Fruit fly (Drosophila melanogaster) whole organism, embryonic: ENCODE results near the gene Bicra.

Experiments
- Blimp-1 ChIP-seq: fragments of 200-800 bp; sonication (Bioruptor generic); optimal IDR thresholded peaks from 3 replicates; lab custom pipeline; 2018; ENCODE audit warnings: missing biosample characterization, missing genetic modification characterization, mild to moderate bottlenecking, moderate library complexity, missing genetic modification reagents
- CG10979 ChIP-seq: fragments of 200-800 bp; sonication (Bioruptor generic); optimal IDR thresholded peaks from 2 replicates; lab custom pipeline; 2018; ENCODE audit warnings: missing biosample characterization, mild to moderate bottlenecking, missing genetic modification characterization, moderate library complexity
- CG11247 ChIP-seq: fragments of 200-800 bp; sonication (Bioruptor generic); IDR thresholded peaks from 2 replicates; pipeline ENCODE4 v1.3.6; 2022; ENCODE audit warnings: missing biosample characterization, missing genetic modification characterization
- CG11456 ChIP-seq: fragments of 200-800 bp; sonication (Bioruptor generic); IDR thresholded peaks from 3 replicates; pipeline ENCODE4 v1.3.6; 2022; ENCODE audit warnings: missing biosample characterization, missing genetic modification characterization
- CG14667 ChIP-seq: fragments of 200-800 bp; sonication (Bioruptor generic); IDR thresholded peaks from 2 replicates; pipeline ENCODE4 v1.3.6; 2022; ENCODE audit warnings: missing biosample characterization, missing genetic modification characterization
- CG14710 ChIP-seq: fragments of 200-800 bp; sonication (Bioruptor generic); optimal IDR thresholded peaks from 3 replicates; lab custom pipeline; 2019; ENCODE audit warnings: missing biosample characterization, mild to moderate bottlenecking, missing genetic modification characterization, moderate library complexity
- CG31365 ChIP-seq: fragments of 200-800 bp; sonication (Bioruptor generic); optimal IDR thresholded peaks from 2 replicates; lab custom pipeline; 2018; ENCODE audit warnings: missing biosample characterization, mild to moderate bottlenecking, missing genetic modification characterization
- CG3281 ChIP-seq: fragments of 200-800 bp; sonication (Bioruptor generic); optimal IDR thresholded peaks from 3 replicates; lab custom pipeline; 2017; ENCODE audit warnings: missing biosample characterization, mild to moderate bottlenecking, missing genetic modification characterization
- CG4404 ChIP-seq: fragments of 200-800 bp; sonication (Bioruptor generic); IDR thresholded peaks from 2 replicates; pipeline ENCODE4 v1.3.6; 2022; ENCODE audit warnings: missing biosample characterization, missing genetic modification characterization
- CG5953 ChIP-seq: fragments of 200-800 bp; sonication (Bioruptor generic); IDR thresholded peaks from 2 replicates; pipeline ENCODE4 v1.3.6; 2022; ENCODE audit warnings: missing biosample characterization, missing genetic modification characterization
- CG6813 ChIP-seq: fragments of 200-800 bp; sonication (Bioruptor generic); optimal IDR thresholded peaks from 2 replicates; lab custom pipeline; 2017; ENCODE audit warnings: missing biosample characterization, missing genetic modification characterization, mild to moderate bottlenecking, moderate library complexity, missing genetic modification reagents
- Dip3 ChIP-seq: fragments of 200-800 bp; sonication (Bioruptor generic); optimal IDR thresholded peaks from 3 replicates; lab custom pipeline; 2016; ENCODE audit warnings: missing biosample characterization, missing genetic modification characterization
- Dll ChIP-seq: fragments of 200-800 bp; sonication (Bioruptor generic); IDR thresholded peaks from 4 replicates; pipeline ENCODE4 v1.3.6; 2022; ENCODE audit warnings: missing biosample characterization, missing genetic modification characterization; ENCODE audit not compliant: partially characterized antibody
- Dref ChIP-seq: fragments of 200-800 bp; sonication (Bioruptor generic); IDR thresholded peaks from 2 replicates; pipeline ENCODE4 v1.3.6; 2022; ENCODE audit warnings: missing biosample characterization, missing genetic modification characterization
- HLHmδ ChIP-seq: fragments of 200-800 bp; sonication (Bioruptor generic); optimal IDR thresholded peaks from 2 replicates; lab custom pipeline; 2018; ENCODE audit warnings: missing biosample characterization, mild to moderate bottlenecking, missing genetic modification characterization, moderate library complexity
- HmgZ ChIP-seq: fragments of 200-800 bp; sonication (Bioruptor generic); optimal IDR thresholded peaks from 2 replicates; lab custom pipeline; 2018; ENCODE audit warnings: missing biosample characterization, mild to moderate bottlenecking, missing genetic modification characterization
- Hmx ChIP-seq: fragments of 200-800 bp; sonication (Bioruptor generic); optimal IDR thresholded peaks from 2 replicates; lab custom pipeline; 2016; ENCODE audit warnings: missing biosample characterization, missing genetic modification characterization
- Lpt ChIP-seq: fragments of >200 bp; optimal IDR thresholded peaks from 2 replicates; lab custom pipeline; 2018; ENCODE audit warnings: missing biosample characterization, missing genetic modification characterization
- Opbp ChIP-seq: fragments of 200-800 bp; sonication (Bioruptor generic); IDR thresholded peaks from 3 replicates; pipeline ENCODE4 v1.3.6; 2022; ENCODE audit warnings: missing biosample characterization, missing genetic modification characterization; ENCODE audit not compliant: partially characterized antibody
- Rfx ChIP-seq: fragments of 200-800 bp; sonication (Bioruptor generic); IDR thresholded peaks from 2 replicates; pipeline ENCODE4 v1.3.6; 2022; ENCODE audit warnings: missing biosample characterization, missing genetic modification characterization
- Sry-δ ChIP-seq: fragments of 200-800 bp; sonication (Bioruptor generic); optimal IDR thresholded peaks from 2 replicates; lab custom pipeline; 2016; ENCODE audit warnings: missing biosample characterization, missing genetic modification characterization
- TFAM ChIP-seq: fragments of 200-800 bp; sonication (Bioruptor generic); optimal IDR thresholded peaks from 2 replicates; lab custom pipeline; 2017; ENCODE audit warnings: missing biosample characterization, missing genetic modification characterization, inconsistent platforms
- chn ChIP-seq: fragments of 200-800 bp; sonication (Bioruptor generic); optimal IDR thresholded peaks from 2 replicates; lab custom pipeline; 2016; ENCODE audit warnings: missing biosample characterization, missing genetic modification characterization
- croc ChIP-seq: fragments of 200-800 bp; sonication (Bioruptor generic); conservative IDR thresholded peaks from 3 replicates; pipeline ENCODE4 v1.3.6; 2022; ENCODE audit warnings: missing biosample characterization, missing genetic modification characterization
- cwo ChIP-seq: fragments of 200-800 bp; sonication (Bioruptor generic); optimal IDR thresholded peaks from 3 replicates; lab custom pipeline; 2017; ENCODE audit warnings: missing biosample characterization, missing genetic modification characterization, mild to moderate bottlenecking, moderate library complexity, missing genetic modification reagents
- en ChIP-seq: fragments of 200-800 bp; sonication (Bioruptor generic); optimal IDR thresholded peaks from 2 replicates; lab custom pipeline; 2016; ENCODE audit warnings: missing biosample characterization, missing genetic modification characterization
- ewg ChIP-seq: fragments of 200-800 bp; sonication (Bioruptor generic); optimal IDR thresholded peaks from 3 replicates; lab custom pipeline; 2017; ENCODE audit warnings: mild to moderate bottlenecking, missing biosample characterization, missing genetic modification reagents, missing genetic modification characterization
- gcm ChIP-seq: fragments of 200-800 bp; sonication (Bioruptor generic); optimal IDR thresholded peaks from 2 replicates; lab custom pipeline; 2019; ENCODE audit warnings: missing biosample characterization, mild to moderate bottlenecking, missing genetic modification characterization, moderate library complexity
- grau ChIP-seq: fragments of 200-800 bp; optimal IDR thresholded peaks from 3 replicates; lab custom pipeline; 2019; ENCODE audit warnings: missing biosample characterization, mild to moderate bottlenecking, missing genetic modification characterization, moderate library complexity
- jing ChIP-seq: fragments of 200-800 bp; sonication (Bioruptor generic); optimal IDR thresholded peaks from 2 replicates; lab custom pipeline; 2018; ENCODE audit warnings: missing biosample characterization, mild to moderate bottlenecking, missing genetic modification characterization
- klu ChIP-seq: fragments of 200-800 bp; sonication (Bioruptor generic); IDR thresholded peaks from 2 replicates; pipeline ENCODE4 v1.3.6; 2022; ENCODE audit warnings: missing biosample characterization, missing genetic modification characterization
- lab ChIP-seq: fragments of 200-800 bp; sonication (Bioruptor generic); optimal IDR thresholded peaks from 3 replicates; lab custom pipeline; 2017; ENCODE audit warnings: missing biosample characterization, missing genetic modification characterization, mild to moderate bottlenecking, moderate library complexity, missing genetic modification reagents
- lbe ChIP-seq: fragments of 200-800 bp; sonication (Bioruptor generic); optimal IDR thresholded peaks from 2 replicates; lab custom pipeline; 2016; ENCODE audit warnings: missing biosample characterization, mild to moderate bottlenecking, missing genetic modification characterization
- odd ChIP-seq: fragments of 200-800 bp; sonication (Bioruptor generic); optimal IDR thresholded peaks from 2 replicates; lab custom pipeline; 2017; ENCODE audit warnings: missing biosample characterization, mild to moderate bottlenecking, missing genetic modification characterization
- pho ChIP-seq: fragments of 200-800 bp; sonication (Bioruptor generic); optimal IDR thresholded peaks from 2 replicates; lab custom pipeline; 2016; ENCODE audit warnings: missing biosample characterization, missing genetic modification characterization
- prd ChIP-seq, 3 experiments: fragments of >200 bp in 2 of 3; fragments of 200-800 bp in 1 of 3; sonication (Bioruptor generic) in 1 of 3; optimal IDR thresholded peaks in 2 of 3; IDR thresholded peaks in 1 of 3; 2 replicates in 2 of 3; 3 replicates in 1 of 3; pipeline versions ENCODE4 v1.3.6 to Lab custom; 2017 to 2022; ENCODE audit warnings: missing biosample characterization in 1 of 3, missing genetic modification characterization in 1 of 3
- pum ChIP-seq: fragments of 200-800 bp; sonication (Bioruptor generic); optimal IDR thresholded peaks from 2 replicates; lab custom pipeline; 2016; ENCODE audit warnings: missing biosample characterization, missing genetic modification characterization
- sens-2 ChIP-seq: fragments of 200-800 bp; sonication (Bioruptor generic); IDR thresholded peaks from 2 replicates; pipeline ENCODE4 v1.3.6; 2022; ENCODE audit warnings: missing biosample characterization, missing genetic modification characterization
- seq ChIP-seq: fragments of 200-800 bp; sonication (Bioruptor generic); IDR thresholded peaks from 2 replicates; pipeline ENCODE4 v1.3.6; 2022; ENCODE audit warnings: missing biosample characterization, missing genetic modification characterization
- sna ChIP-seq: fragments of 200-800 bp; sonication (Bioruptor generic); IDR thresholded peaks from 2 replicates; pipeline ENCODE4 v1.3.6; 2022; ENCODE audit warnings: missing biosample characterization, missing genetic modification characterization; ENCODE audit not compliant: partially characterized antibody
- sob ChIP-seq: fragments of 200-800 bp; sonication (Bioruptor generic); IDR thresholded peaks from 2 replicates; pipeline ENCODE4 v1.3.6; 2022; ENCODE audit warnings: missing biosample characterization, missing genetic modification characterization
- tap ChIP-seq: fragments of 200-800 bp; optimal IDR thresholded peaks from 3 replicates; lab custom pipeline; 2019; ENCODE audit warnings: missing biosample characterization, mild to moderate bottlenecking, missing genetic modification characterization, moderate library complexity
- tgo ChIP-seq: fragments of 200-800 bp; sonication (Bioruptor generic); IDR thresholded peaks from 3 replicates; pipeline ENCODE4 v1.3.6; 2022; ENCODE audit warnings: missing biosample characterization, missing genetic modification characterization
- tin ChIP-seq: fragments of 200-800 bp; sonication (Bioruptor generic); optimal IDR thresholded peaks from 3 replicates; lab custom pipeline; 2016; ENCODE audit warnings: missing biosample characterization, missing genetic modification characterization
- trem ChIP-seq: fragments of 200-800 bp; optimal IDR thresholded peaks from 3 replicates; lab custom pipeline; 2019; ENCODE audit warnings: missing biosample characterization, mild to moderate bottlenecking, missing genetic modification characterization, moderate library complexity
- trh ChIP-seq: fragments of 200-800 bp; sonication (Bioruptor generic); optimal IDR thresholded peaks from 2 replicates; lab custom pipeline; 2016; ENCODE audit warnings: missing biosample characterization, missing genetic modification characterization
- unpg ChIP-seq: fragments of 200-800 bp; sonication (Bioruptor generic); optimal IDR thresholded peaks from 3 replicates; lab custom pipeline; 2018; ENCODE audit warnings: missing biosample characterization, mild to moderate bottlenecking, missing genetic modification characterization, moderate library complexity
- wdn ChIP-seq: fragments of 200-800 bp; sonication (Bioruptor generic); IDR thresholded peaks from 2 replicates; pipeline ENCODE4 v1.3.6; 2022; ENCODE audit warnings: missing biosample characterization, missing genetic modification characterization
- zfh1 ChIP-seq: fragments of 200-800 bp; sonication (Bioruptor generic); IDR thresholded peaks from 3 replicates; pipeline ENCODE4 v1.3.6; 2022; ENCODE audit warnings: missing biosample characterization, missing genetic modification characterization
- zfh2 ChIP-seq: fragments of 200-800 bp; sonication (Bioruptor generic); optimal IDR thresholded peaks from 2 replicates; lab custom pipeline; 2016; ENCODE audit warnings: missing biosample characterization, missing genetic modification characterization

The Bicra gene

DNA sequence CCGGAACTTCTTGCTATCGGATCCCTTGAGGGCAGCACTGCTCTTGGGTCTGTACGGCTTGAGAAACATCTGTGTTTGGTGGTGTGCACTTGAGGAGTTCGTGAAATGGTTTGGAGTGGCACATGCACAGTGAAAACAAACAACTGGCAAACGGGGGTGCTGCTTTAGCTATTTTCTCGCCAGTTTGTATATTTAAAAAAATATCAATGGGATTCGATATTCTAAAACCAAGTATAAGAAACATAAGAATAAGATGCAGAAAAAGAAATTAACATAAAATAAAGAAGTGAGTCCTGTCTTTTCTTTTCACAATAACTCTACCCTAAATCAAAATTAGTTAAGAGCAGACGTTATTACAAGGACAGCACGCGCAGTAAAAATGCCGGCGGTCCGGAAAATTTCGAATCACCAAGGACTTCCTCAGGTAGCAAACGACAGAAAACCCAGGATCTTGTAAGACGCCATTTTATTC lies 88.8 kb downstream of the Bicra start, which contains the start of gene eIF2D (continued):
- TF ChIP-seq Sry-δ (GFP tag; lab: Kevin White, UChicago) (peak; percentile 24), Dref (GFP tag; lab: Robert Waterston, UW) (no peak), klu (no peak), Hmx (GFP tag; lab: Kevin White, UChicago) (no peak), lbe (peak; percentile 24), CG11247 (GFP tag; lab: Robert Waterston, UW) (peak; percentile 42; the same call in 1 of the 2 replicates), Opbp (GFP tag; lab: Robert Waterston, UW) (no peak), tgo (GFP tag; lab: Robert Waterston, UW) (peak; percentile 49; the same call in 2 of the 3 replicates), sens-2 (GFP tag; lab: Robert Waterston, UW) (peak; percentile 40; the same call in 1 of the 2 replicates), CG14667 (peak; percentile 39; the same call in 1 of the 2 replicates), pum (no peak), CG31365 (tag; lab: Kevin White, UChicago) (no peak), Rfx (GFP tag; lab: Robert Waterston, UW) (peak; percentile 76), Lpt (GFP tag; lab: Kevin White, UChicago) (no peak), gcm (GFP tag; lab: Kevin White, UChicago) (peak; percentile 26), odd (GFP tag; lab: Kevin White, UChicago) (no peak), prd (optimal IDR thresholded peaks at IDR 0.05; lab: Kevin White, UChicago) (no peak), prd (GFP tag; IDR thresholded peaks at IDR 0.05; lab: Robert Waterston, UW) (peak; percentile 58), TFAM (no peak), seq (GFP tag; lab: Robert Waterston, UW) (0 out of 2 replicates have a peak, but pooled peaks have one; percentile 42), HmgZ (tag; lab: Kevin White, UChicago) (peak; percentile 43), unpg (GFP tag; lab: Kevin White, UChicago) (no peak), sob (GFP tag; lab: Robert Waterston, UW) (peak; percentile 51; the same call in 1 of the 2 replicates), grau (tag; lab: Kevin White, UChicago) (peak; percentile 69), trem (tag; lab: Kevin White, UChicago) (peak; percentile 50), sna (GFP tag; lab: Robert Waterston, UW) (no peak; the same call in 1 of the 2 replicates), Blimp-1 (GFP tag; lab: Kevin White, UChicago) (peak; percentile 46), en (GFP tag; lab: Kevin White, UChicago) (no peak), lab (GFP tag; lab: Kevin White, UChicago) (peak; percentile 77), zfh1 (GFP tag; lab: Robert Waterston, UW) (peak; percentile 56; the same call in 2 of the 3 replicates), CG3281 (GFP tag; lab: Kevin White, UChicago) (peak; percentile 68), zfh2 (GFP tag; lab: Kevin White, UChicago) (peak; percentile 29), Dip3 (GFP tag; lab: Kevin White, UChicago) (no peak), trh (GFP tag; lab: Kevin White, UChicago) (no peak), CG6813 (GFP tag; lab: Kevin White, UChicago) (peak; percentile 59), CG11456 (GFP tag; lab: Robert Waterston, UW) (0 out of 3 replicates have a peak, but pooled peaks have one; percentile 57), CG5953 (GFP tag; lab: Robert Waterston, UW) (peak; percentile 47; the same call in 1 of the 2 replicates), tin (GFP tag; lab: Kevin White, UChicago) (peak; percentile 42), jing (GFP tag; lab: Kevin White, UChicago) (no peak), croc (GFP tag; lab: Robert Waterston, UW) (no peak), Dll (no peak), HLHmδ (GFP tag; lab: Kevin White, UChicago) (no peak), cwo (GFP tag; lab: Kevin White, UChicago) (peak; percentile 21), CG14710 (peak; percentile 62), chn (GFP tag; lab: Kevin White, UChicago) (peak; percentile 54), wdn (no peak), CG4404 (GFP tag; lab: Robert Waterston, UW) (0 out of 2 replicates have a peak, but pooled peaks have one; percentile 23), pho (GFP tag; lab: Kevin White, UChicago) (peak; percentile 24), CG10979 (tag; lab: Kevin White, UChicago) (peak; percentile 66), tap (tag; lab: Kevin White, UChicago) (no peak), ewg (peak; percentile 16)
